Worm (Caenorhabditis elegans): ENCODE results near the gene cki-1.

cki-1 gene

ce11 chrII:7860221-7860928 is 49.3 kb downstream of the cki-1 start, which contains the start of gene lin-5:
TSS of gene lin-5 (plus strand) at chrII:7860574.
- peak; percentile 77 for TF ChIP-seq F49E8.2 (tag; optimal IDR thresholded peaks at IDR 0.05; ENCODE audit: insufficient read depth)
- 0 out of 2 replicates have a peak, but pooled peaks have one; percentile 33 for TF ChIP-seq nfyb-1 (GFP tag; IDR thresholded peaks at IDR 0.05)
- peak; percentile 69; the same call in 1 of the 2 replicates for TF ChIP-seq Y95B8A.8 (GFP tag; IDR thresholded peaks at IDR 0.05)
- TF ChIP-seq ceh-40 (GFP tag; IDR thresholded peaks at IDR 0.05): no peak
- TF ChIP-seq C17E4.6 (GFP tag; IDR thresholded peaks at IDR 0.05): no peak
- TF ChIP-seq ztf-22 (GFP tag; optimal IDR thresholded peaks at IDR 0.05): no peak
- peak; percentile 35 for TF ChIP-seq tbp1 (GFP tag; optimal IDR thresholded peaks at IDR 0.05)
- no peak for TF ChIP-seq Y56A3A.18 (GFP tag; IDR thresholded peaks at IDR 0.05)
- TF ChIP-seq Y79H2A.3 (GFP tag; conservative IDR thresholded peaks at IDR 0.05): peak; percentile 77; the same call in 1 of the 2 replicates
- peak; percentile 73; the same call in 1 of the 2 replicates for TF ChIP-seq Y53G8AR.9 (GFP tag; conservative IDR thresholded peaks at IDR 0.05)
- TF ChIP-seq snpc-1.3 (tag; optimal IDR thresholded peaks at IDR 0.05; ENCODE audit: insufficient read depth): peak; percentile 62
- peak; percentile 67 for TF ChIP-seq hmg-1.2 (GFP tag; IDR thresholded peaks at IDR 0.05)
- TF ChIP-seq attf-6 (GFP tag; IDR thresholded peaks at IDR 0.05): 0 out of 2 replicates have a peak, but pooled peaks have one; percentile 10
- peak; percentile 82 for TF ChIP-seq unc-130 (GFP tag; optimal IDR thresholded peaks at IDR 0.05)
- TF ChIP-seq ekl-4 (GFP tag; IDR thresholded peaks at IDR 0.05): peak; percentile 70
- TF ChIP-seq efl-1 (GFP tag; optimal IDR thresholded peaks at IDR 0.05): peak; percentile 96
- TF ChIP-seq aptf-3 (GFP tag; IDR thresholded peaks at IDR 0.05): no peak
- TF ChIP-seq xnd-1 (tag; optimal IDR thresholded peaks at IDR 0.05): peak; percentile 95
- peak in 2 of 3 experiments; percentile 19 to 74 for TF ChIP-seq lin-35 (GFP tag; optimal IDR thresholded peaks at IDR 0.05)
- no peak for TF ChIP-seq ceh-100 (GFP tag; IDR thresholded peaks at IDR 0.05)
- TF ChIP-seq F37B4.10 (GFP tag; IDR thresholded peaks at IDR 0.05): no peak
- TF ChIP-seq D2030.7 (GFP tag; IDR thresholded peaks at IDR 0.05): peak; percentile 91
- TF ChIP-seq somi-1 (GFP tag; optimal IDR thresholded peaks at IDR 0.05): no peak
- TF ChIP-seq rcor-1 (GFP tag; IDR thresholded peaks at IDR 0.05): peak; percentile 74
- peak; percentile 78 for TF ChIP-seq tlf-1 (GFP tag; optimal IDR thresholded peaks at IDR 0.05)
- TF ChIP-seq athp-1 (tag; optimal IDR thresholded peaks at IDR 0.05): no peak
- TF ChIP-seq nfya-2 (GFP tag; IDR thresholded peaks at IDR 0.05): no peak
- TF ChIP-seq mel-28 (tag; optimal IDR thresholded peaks at IDR 0.05; ENCODE audit: borderline replicate concordance): no peak
- peak; percentile 41; the same call in 1 of the 2 replicates for TF ChIP-seq B0019.2 (GFP tag; conservative IDR thresholded peaks at IDR 0.05)
- peak; percentile 99 for TF ChIP-seq madf-6 (GFP tag; IDR thresholded peaks at IDR 0.05)
- TF ChIP-seq dox-1 (GFP tag; IDR thresholded peaks at IDR 0.05): peak; percentile 76
- no peak for TF ChIP-seq nhr-27 (tag; optimal IDR thresholded peaks at IDR 0.05)
- no peak for TF ChIP-seq F55B11.4 (tag; optimal IDR thresholded peaks at IDR 0.05; ENCODE audit: borderline replicate concordance, insufficient read depth)
- TF ChIP-seq hsf-1 (GFP tag; IDR thresholded peaks at IDR 0.05): peak; percentile 78
- TF ChIP-seq ceh-27 (GFP tag; optimal IDR thresholded peaks at IDR 0.05): peak; percentile 23
- TF ChIP-seq dpl-1 (GFP tag; optimal IDR thresholded peaks at IDR 0.05): peak; percentile 80
- TF ChIP-seq snpc-4 (GFP tag; optimal IDR thresholded peaks at IDR 0.05): no peak
- peak in 2 of 4 experiments; percentile 14 to 43 for TF ChIP-seq snpc-4 (tag; optimal IDR thresholded peaks at IDR 0.05)
- peak; percentile 91 for TF ChIP-seq ceh-91 (GFP tag; IDR thresholded peaks at IDR 0.05)
- peak; percentile 36; the same call in 1 of the 2 replicates for TF ChIP-seq mcd-1 (GFP tag; IDR thresholded peaks at IDR 0.05)
- peak; percentile 55 for TF ChIP-seq attf-5 (GFP tag; optimal IDR thresholded peaks at IDR 0.05)
- TF ChIP-seq lsl-1 (GFP tag; optimal IDR thresholded peaks at IDR 0.05): peak; percentile 93
- TF ChIP-seq B0035.1 (tag; optimal IDR thresholded peaks at IDR 0.05): no peak
- TF ChIP-seq rpc-1 (optimal IDR thresholded peaks at IDR 0.05): no peak
- TF ChIP-seq rpc-1 (tag; optimal IDR thresholded peaks at IDR 0.05): no peak
- peak; percentile 8 for TF ChIP-seq hrde-1 (tag; optimal IDR thresholded peaks at IDR 0.05; ENCODE audit: borderline replicate concordance)
- no peak for TF ChIP-seq T07F8.4 (tag; optimal IDR thresholded peaks at IDR 0.05)

All from whole organism, young adult.